Fruit fly (Drosophila melanogaster): ENCODE results near the gene Unr.

DNA sequence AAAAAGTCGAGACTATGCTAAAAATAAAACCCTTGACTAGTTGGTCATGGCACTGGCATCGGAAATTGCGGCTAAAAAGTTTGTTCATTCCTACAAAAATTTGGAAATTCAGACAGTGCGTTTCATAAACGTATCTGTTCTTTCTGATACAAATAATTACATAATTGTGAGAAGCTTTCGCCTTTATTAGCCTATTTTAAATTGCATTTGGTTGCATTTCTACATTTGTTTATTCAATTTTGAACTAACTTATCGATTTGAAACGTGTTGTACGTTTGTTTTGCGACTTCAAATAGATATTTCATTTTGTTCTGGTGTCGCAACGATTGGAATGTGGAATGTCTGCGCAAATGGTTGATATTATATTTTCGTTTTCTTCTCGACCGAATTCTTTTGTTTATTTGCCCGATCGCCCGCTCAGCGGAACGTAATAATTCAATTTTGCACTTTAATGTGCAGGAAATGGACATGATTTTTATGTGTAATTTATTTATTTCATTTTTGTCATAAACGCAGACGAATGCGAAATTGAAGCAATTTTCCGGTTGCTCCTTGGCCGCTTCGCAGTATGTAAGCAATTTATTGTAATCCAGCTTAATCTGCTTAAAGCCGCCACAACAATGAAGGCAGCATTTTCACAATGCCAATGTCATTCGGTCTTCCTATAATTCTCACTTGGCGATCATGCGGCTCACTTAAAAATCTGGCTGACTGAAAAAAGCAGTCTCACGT lies 4.0 kb upstream of the Unr start:
- no peak for TF ChIP-seq EcR (GFP tag; optimal IDR thresholded peaks at IDR 0.05)
- no peak for TF ChIP-seq pan (optimal IDR thresholded peaks at IDR 0.05)
